Worm (Caenorhabditis elegans): Measurements from ENCODE around the gene K09F6.13.

ce11 chrII:2279839-2280238 lies 9.1 kb upstream of the K09F6.13 start, which contains the start of gene K09F6.11:
- TF ChIP-seq W03F9.2 (tag; optimal IDR thresholded peaks at IDR 0.05) (no peak), dao-5 (tag; optimal IDR thresholded peaks at IDR 0.05) (no peak)

Measured in whole organism, L4/young adult.